Worm (Caenorhabditis elegans) whole organism, L2 larva: ENCODE measurements around the gene nmy-3.
"Not testable (repeated sequence)": the region's sequence is repeated elsewhere in the genome, so short reads cannot be mapped to it uniquely, and the experiment has no call there.

ENCODE experiments used
- F13H6.1 ChIP-seq: sonication (generic microtip); optimal IDR thresholded peaks from 2 replicates; lab custom pipeline; 2016; ENCODE audit warnings: missing genetic modification characterization, missing compliant biosample characterization
- R02D3.7 ChIP-seq: fragments of 150-350 bp; optimal IDR thresholded peaks from 2 replicates; lab custom pipeline; 2014; ENCODE audit warnings: missing biosample characterization, missing genetic modification characterization
- Y55F3AM.14 ChIP-seq: fragments of 200-800 bp; sonication (Bioruptor generic); optimal IDR thresholded peaks from 2 replicates; lab custom pipeline; 2018; ENCODE audit warnings: mild to moderate bottlenecking, missing genetic modification characterization, missing compliant biosample characterization
- ZK546.5 ChIP-seq: sonication (generic microtip); optimal IDR thresholded peaks from 2 replicates; lab custom pipeline; 2017; ENCODE audit warnings: missing biosample characterization, missing genetic modification characterization
- alr-1 ChIP-seq: fragments of 150-350 bp; optimal IDR thresholded peaks from 2 replicates; lab custom pipeline; 2014; ENCODE audit warnings: missing biosample characterization, missing genetic modification characterization
- aly-2 ChIP-seq: fragments of 150-350 bp; optimal IDR thresholded peaks from 2 replicates; lab custom pipeline; 2014; ENCODE audit warnings: missing biosample characterization, missing genetic modification characterization
- ama-1 ChIP-seq: fragments of 150-350 bp; optimal IDR thresholded peaks from 2 replicates; lab custom pipeline; 2018; ENCODE audit warnings: inconsistent platforms
- blmp-1 ChIP-seq: sonication (generic microtip); optimal IDR thresholded peaks from 2 replicates; lab custom pipeline; 2017; ENCODE audit warnings: missing genetic modification characterization, mild to moderate bottlenecking, missing compliant biosample characterization, antibody characterized with exemption, moderate library complexity; ENCODE audit not compliant: insufficient read depth
- ceh-16 ChIP-seq: fragments of 150-350 bp; optimal IDR thresholded peaks from 2 replicates; lab custom pipeline; 2014; ENCODE audit warnings: missing biosample characterization, missing genetic modification characterization
- ceh-82 ChIP-seq: fragments of 150-350 bp; optimal IDR thresholded peaks from 2 replicates; lab custom pipeline; 2014; ENCODE audit warnings: missing biosample characterization, missing genetic modification characterization
- dmd-4 ChIP-seq: sonication (generic microtip); optimal IDR thresholded peaks from 2 replicates; lab custom pipeline; 2017; ENCODE audit warnings: missing biosample characterization, missing genetic modification characterization
- elt-1 ChIP-seq: fragments of 150-350 bp; optimal IDR thresholded peaks from 2 replicates; lab custom pipeline; 2014; ENCODE audit warnings: missing biosample characterization, missing genetic modification characterization
- fos-1 ChIP-seq: fragments of 150-350 bp; optimal IDR thresholded peaks from 2 replicates; lab custom pipeline; 2014; ENCODE audit warnings: missing biosample characterization, missing genetic modification characterization
- lin-11 ChIP-seq: fragments of 150-350 bp; sonication (generic microtip); optimal IDR thresholded peaks from 2 replicates; lab custom pipeline; 2014; ENCODE audit warnings: missing biosample characterization, missing genetic modification characterization, inconsistent platforms, mixed read lengths
- lin-39 ChIP-seq: fragments of 150-350 bp; optimal IDR thresholded peaks from 2 replicates; lab custom pipeline; 2014; ENCODE audit warnings: missing biosample characterization, missing genetic modification reagents, missing genetic modification characterization
- mdl-1 ChIP-seq, 2 experiments: fragments of 150-350 bp in 1 of 2; sonication (generic microtip) in 1 of 2; optimal IDR thresholded peaks; 2 replicates each; lab custom pipeline; 2017; ENCODE audit warnings: missing biosample characterization in 2 of 2, missing genetic modification characterization in 2 of 2
- nhr-10 ChIP-seq: sonication (generic microtip); optimal IDR thresholded peaks from 2 replicates; lab custom pipeline; 2017; ENCODE audit warnings: missing biosample characterization, missing genetic modification characterization
- nhr-11 ChIP-seq: fragments of 150-350 bp; optimal IDR thresholded peaks from 2 replicates; lab custom pipeline; 2014; ENCODE audit warnings: missing biosample characterization, missing genetic modification characterization
- nhr-12 ChIP-seq: fragments of 150-350 bp; optimal IDR thresholded peaks from 2 replicates; lab custom pipeline; 2014; ENCODE audit warnings: missing biosample characterization, missing genetic modification characterization
- nhr-129 ChIP-seq: fragments of 150-350 bp; optimal IDR thresholded peaks from 2 replicates; lab custom pipeline; 2014; ENCODE audit warnings: missing biosample characterization, missing genetic modification characterization
- nhr-21 ChIP-seq: fragments of 150-350 bp; optimal IDR thresholded peaks from 2 replicates; lab custom pipeline; 2014; ENCODE audit warnings: missing biosample characterization, missing genetic modification characterization
- nhr-237 ChIP-seq: fragments of 150-350 bp; optimal IDR thresholded peaks from 2 replicates; lab custom pipeline; 2014; ENCODE audit warnings: missing biosample characterization, missing genetic modification characterization
- nhr-6 ChIP-seq: fragments of 150-350 bp; optimal IDR thresholded peaks from 2 replicates; lab custom pipeline; 2014; ENCODE audit warnings: missing biosample characterization, missing genetic modification characterization
- peb-1 ChIP-seq: fragments of 150-350 bp; optimal IDR thresholded peaks from 2 replicates; lab custom pipeline; 2014; ENCODE audit warnings: missing biosample characterization, missing genetic modification characterization
- sem-4 ChIP-seq: fragments of 150-350 bp; optimal IDR thresholded peaks from 2 replicates; lab custom pipeline; 2014; ENCODE audit warnings: missing biosample characterization, missing genetic modification reagents, missing genetic modification characterization
- skn-1 ChIP-seq: sonication (generic microtip); optimal IDR thresholded peaks from 2 replicates; lab custom pipeline; 2017; ENCODE audit warnings: missing biosample characterization, missing genetic modification characterization
- sma-3 ChIP-seq: sonication (generic microtip); optimal IDR thresholded peaks from 2 replicates; lab custom pipeline; 2016; ENCODE audit warnings: missing genetic modification reagents, missing genetic modification characterization, missing compliant biosample characterization
- sma-9 ChIP-seq, 2 experiments: fragments of 150-350 bp in 1 of 2; sonication (generic microtip) in 1 of 2; optimal IDR thresholded peaks; 2 replicates each; lab custom pipeline; 2014 to 2016; ENCODE audit warnings: missing genetic modification characterization in 2 of 2, mild to moderate bottlenecking in 1 of 2, missing biosample characterization in 1 of 2, missing compliant biosample characterization in 1 of 2, missing genetic modification reagents in 1 of 2, moderate library complexity in 1 of 2
- unc-55 ChIP-seq: fragments of 150-350 bp; sonication (generic microtip); optimal IDR thresholded peaks from 3 replicates; lab custom pipeline; 2014; ENCODE audit warnings: missing biosample characterization, missing genetic modification reagents, missing genetic modification characterization
- zag-1 ChIP-seq: fragments of 150-350 bp; optimal IDR thresholded peaks from 2 replicates; lab custom pipeline; 2014; ENCODE audit warnings: missing biosample characterization, missing genetic modification characterization
- ztf-1 ChIP-seq: fragments of 200-800 bp; sonication (Bioruptor generic); conservative IDR thresholded peaks from 2 replicates; pipeline ENCODE4 v1.3.6; 2022; ENCODE audit warnings: missing genetic modification characterization, missing compliant biosample characterization
- ztf-11 ChIP-seq: sonication (generic microtip); optimal IDR thresholded peaks from 2 replicates; lab custom pipeline; 2017; ENCODE audit warnings: missing biosample characterization, missing genetic modification characterization
- ztf-4 ChIP-seq: fragments of 150-350 bp; optimal IDR thresholded peaks from 2 replicates; lab custom pipeline; 2014; ENCODE audit warnings: missing biosample characterization, missing genetic modification characterization

nmy-3 gene

ce11 chrIV:9245423-9245822 is 28.9 kb upstream of the nmy-3 start, which contains the start of gene Y11D7A.5:
Gene Y11D7A.5 (minus strand): TSS chrIV:9245523.
- no peak for TF ChIP-seq elt-1 (tag; lab: Kevin White, UChicago)
- TF ChIP-seq ztf-1 (GFP tag; lab: Robert Waterston, UW) = no peak
- TF ChIP-seq aly-2 (tag; lab: Kevin White, UChicago) = no peak
- TF ChIP-seq peb-1 (tag; lab: Kevin White, UChicago) = no peak
- TF ChIP-seq ztf-4 (tag; lab: Kevin White, UChicago) = no peak
- TF ChIP-seq sma-9 (GFP tag; optimal IDR thresholded peaks at IDR 0.05; lab: Kevin White, UChicago) = no peak
- TF ChIP-seq sma-9 (tag; optimal IDR thresholded peaks at IDR 0.05; lab: Kevin White, UChicago) = no peak
- no peak for TF ChIP-seq alr-1
- TF ChIP-seq nhr-6 = no peak
- TF ChIP-seq F13H6.1 (tag; lab: Kevin White, UChicago) = no peak
- no peak for TF ChIP-seq nhr-10

DNA sequence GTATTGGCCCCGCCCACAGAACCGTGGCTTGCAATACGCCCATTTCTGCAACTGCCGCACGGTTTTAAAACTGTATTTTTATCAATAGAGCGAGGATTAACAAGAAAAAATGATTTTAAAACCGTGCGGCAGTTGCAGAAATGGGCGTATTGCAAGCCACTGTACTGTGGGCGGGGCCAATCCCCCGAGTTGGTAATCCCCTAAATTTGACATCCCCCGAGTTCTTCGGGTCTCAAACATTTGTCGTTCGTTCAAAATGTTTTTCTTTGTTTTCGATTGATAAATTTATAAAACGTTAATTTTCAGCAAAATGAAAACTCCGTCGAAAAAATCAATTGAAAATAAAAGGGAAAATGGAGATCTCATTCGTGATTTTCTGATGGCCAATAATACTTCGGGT is 25.1 kb upstream of the nmy-3 start, which contains the start of gene Y11D7A.7:
Gene Y11D7A.7, plus strand, starts transcription at position 301 of the 400 bp plus-strand sequence.
- TF ChIP-seq nhr-11 (tag; lab: Kevin White, UChicago); R02D3.7; mdl-1 (tag; optimal IDR thresholded peaks at IDR 0.05; lab: Kevin White, UChicago): not testable (repeated sequence)

ce11 chrIV:9251079-9251478 is 23.2 kb upstream of the nmy-3 start, which contains the start of gene Y11D7A.8:
Gene Y11D7A.8 (plus strand): TSS chrIV:9251379.
- TF ChIP-seq nhr-129 (tag; lab: Kevin White, UChicago) (no peak), ztf-11 (no peak), unc-55 (no peak), lin-11 (tag; lab: Kevin White, UChicago) (no peak), lin-39 (tag; lab: Kevin White, UChicago) (no peak), ceh-16 (tag; lab: Kevin White, UChicago) (no peak), nhr-11 (tag; lab: Kevin White, UChicago) (no peak)
- TF ChIP-seq, all 48 proteins: peak for 0

- TF ChIP-seq ZK546.5 (tag; lab: Kevin White, UChicago) (no peak), R02D3.7 (no peak), peb-1 (tag; lab: Kevin White, UChicago) (no peak), ama-1 (lab: Kevin White, UChicago) (no peak), nhr-21 (no peak), zag-1 (no peak), Y55F3AM.14 (GFP tag; lab: Kevin White, UChicago) (no peak), nhr-237 (tag; lab: Kevin White, UChicago) (no peak), nhr-6 (no peak), ceh-82 (tag; lab: Kevin White, UChicago) (no peak), skn-1 (no peak), dmd-4 (no peak)
These were observed 18.3 kb upstream of the nmy-3 start, which contains the start of gene Y11D7A.9 for ce11 chrIV:9256017-9256416. Gene Y11D7A.9 (minus strand): TSS chrIV:9256117.

ce11 chrIV:9256865-9257264 is 17.4 kb upstream of the nmy-3 start:
- no peak for TF ChIP-seq blmp-1 (tag; lab: Kevin White, UChicago)
- no peak for TF ChIP-seq ceh-16 (tag; lab: Kevin White, UChicago)
- TF ChIP-seq nhr-12 (tag; lab: Kevin White, UChicago) = no peak
- no peak for TF ChIP-seq Y55F3AM.14 (GFP tag; lab: Kevin White, UChicago)
- no peak for TF ChIP-seq nhr-6
- no peak for TF ChIP-seq sma-3 (GFP tag; lab: Kevin White, UChicago)
- TF ChIP-seq ama-1 (lab: Kevin White, UChicago) = no peak
- TF ChIP-seq sem-4 = no peak
- no peak for TF ChIP-seq sma-9 (GFP tag; optimal IDR thresholded peaks at IDR 0.05; lab: Kevin White, UChicago)
- TF ChIP-seq sma-9 (tag; optimal IDR thresholded peaks at IDR 0.05; lab: Kevin White, UChicago) = no peak
- no peak for TF ChIP-seq zag-1
- TF ChIP-seq aly-2 (tag; lab: Kevin White, UChicago) = no peak
- TF ChIP-seq lin-11 (tag; lab: Kevin White, UChicago) = no peak
- no peak for TF ChIP-seq F13H6.1 (tag; lab: Kevin White, UChicago)
- no peak for TF ChIP-seq fos-1 (tag; lab: Kevin White, UChicago)
